Fruit fly (Drosophila melanogaster) whole organism, embryonic: ENCODE data around the gene CG8677.

ENCODE experiments used
- Bteb2 ChIP-seq: fragments of 200-800 bp; sonication (Bioruptor generic); optimal IDR thresholded peaks from 2 replicates; lab custom pipeline; 2016; ENCODE audit warnings: missing biosample characterization, missing genetic modification characterization
- CG10321 ChIP-seq: fragments of 200-800 bp; sonication (Bioruptor generic); IDR thresholded peaks from 2 replicates; pipeline ENCODE4 v1.3.6; 2022; ENCODE audit warnings: missing biosample characterization, missing genetic modification characterization
- CG10431 ChIP-seq: fragments of 200-800 bp; sonication (Bioruptor generic); optimal IDR thresholded peaks from 3 replicates; lab custom pipeline; 2018; ENCODE audit warnings: missing biosample characterization, mild to moderate bottlenecking, missing genetic modification characterization
- CG11085 ChIP-seq: fragments of 200-800 bp; sonication (Bioruptor generic); IDR thresholded peaks from 2 replicates; pipeline ENCODE4 v1.3.6; 2022; ENCODE audit warnings: missing biosample characterization, missing genetic modification characterization
- CG15479 ChIP-seq: fragments of 200-800 bp; sonication (Bioruptor generic); optimal IDR thresholded peaks from 3 replicates; lab custom pipeline; 2019; ENCODE audit warnings: missing biosample characterization, mild to moderate bottlenecking, missing genetic modification characterization, moderate library complexity
- CG17186 ChIP-seq: fragments of 200-800 bp; sonication (Bioruptor generic); optimal IDR thresholded peaks from 3 replicates; lab custom pipeline; 2017; ENCODE audit warnings: missing biosample characterization, missing genetic modification reagents, missing genetic modification characterization
- CG17829 ChIP-seq: fragments of 200-800 bp; optimal IDR thresholded peaks from 2 replicates; lab custom pipeline; 2019; ENCODE audit warnings: missing biosample characterization, mild to moderate bottlenecking, missing genetic modification characterization, moderate library complexity
- CG17912 ChIP-seq: fragments of 200-800 bp; sonication (Bioruptor generic); optimal IDR thresholded peaks from 2 replicates; lab custom pipeline; 2018; ENCODE audit warnings: missing biosample characterization, mild to moderate bottlenecking, missing genetic modification characterization
- CG2120 ChIP-seq: fragments of 200-800 bp; sonication (Bioruptor generic); optimal IDR thresholded peaks from 3 replicates; lab custom pipeline; 2016; ENCODE audit warnings: missing biosample characterization, missing genetic modification characterization
- CG30403 ChIP-seq: fragments of 200-800 bp; sonication (Bioruptor generic); optimal IDR thresholded peaks from 3 replicates; lab custom pipeline; 2016; ENCODE audit warnings: missing biosample characterization, missing genetic modification characterization
- CG34224 ChIP-seq: fragments of 200-800 bp; sonication (Bioruptor generic); IDR thresholded peaks from 3 replicates; pipeline ENCODE4 v1.3.6; 2022; ENCODE audit warnings: missing biosample characterization, missing genetic modification characterization; ENCODE audit not compliant: partially characterized antibody
- CG34376 ChIP-seq: fragments of 200-800 bp; sonication (Bioruptor generic); optimal IDR thresholded peaks from 2 replicates; lab custom pipeline; 2018; ENCODE audit warnings: missing biosample characterization, mild to moderate bottlenecking, missing genetic modification characterization
- CG3847 ChIP-seq: fragments of 200-800 bp; sonication (Bioruptor generic); IDR thresholded peaks from 2 replicates; pipeline ENCODE4 v1.3.6; 2022; ENCODE audit warnings: missing biosample characterization, missing genetic modification characterization
- CG6813 ChIP-seq: fragments of 200-800 bp; sonication (Bioruptor generic); optimal IDR thresholded peaks from 2 replicates; lab custom pipeline; 2017; ENCODE audit warnings: missing biosample characterization, missing genetic modification characterization, mild to moderate bottlenecking, moderate library complexity, missing genetic modification reagents
- CG7745 ChIP-seq: fragments of 200-800 bp; sonication (Bioruptor generic); optimal IDR thresholded peaks from 2 replicates; lab custom pipeline; 2018; ENCODE audit warnings: missing biosample characterization, mild to moderate bottlenecking, missing genetic modification characterization, moderate library complexity
- CG8290 ChIP-seq, 3 experiments: fragments of 200-800 bp; sonication (Bioruptor generic); optimal IDR thresholded peaks; 2 replicates each; lab custom pipeline; 2016 to 2019; ENCODE audit warnings: missing biosample characterization in 3 of 3, missing genetic modification characterization in 3 of 3, mild to moderate bottlenecking in 2 of 3, moderate library complexity in 1 of 3
- CG8359 ChIP-seq: fragments of 200-800 bp; sonication (Bioruptor generic); optimal IDR thresholded peaks from 2 replicates; lab custom pipeline; 2017; ENCODE audit warnings: missing biosample characterization, mild to moderate bottlenecking, missing genetic modification characterization, borderline replicate concordance
- CG9215 ChIP-seq: fragments of 200-800 bp; sonication (Bioruptor generic); IDR thresholded peaks from 2 replicates; pipeline ENCODE4 v1.3.6; 2022; ENCODE audit warnings: missing biosample characterization, missing genetic modification characterization
- CG9932 ChIP-seq: fragments of 200-800 bp; sonication (Bioruptor generic); IDR thresholded peaks from 2 replicates; pipeline ENCODE4 v1.3.6; 2022; ENCODE audit warnings: missing biosample characterization, missing genetic modification characterization
- Camta ChIP-seq: fragments of 200-800 bp; sonication (Bioruptor generic); optimal IDR thresholded peaks from 2 replicates; lab custom pipeline; 2016; ENCODE audit warnings: missing biosample characterization, missing genetic modification characterization
- Chrac-16 ChIP-seq: fragments of 200-800 bp; sonication (Bioruptor generic); optimal IDR thresholded peaks from 3 replicates; lab custom pipeline; 2016; ENCODE audit warnings: missing biosample characterization, missing genetic modification characterization
- CkIIα-i1 ChIP-seq: fragments of 200-800 bp; sonication (Bioruptor generic); IDR thresholded peaks from 2 replicates; pipeline ENCODE4 v1.3.6; 2022; ENCODE audit warnings: missing biosample characterization, missing genetic modification characterization
- CoRest ChIP-seq: fragments of 200-800 bp; sonication (Bioruptor generic); optimal IDR thresholded peaks from 3 replicates; lab custom pipeline; 2018; ENCODE audit warnings: missing biosample characterization, mild to moderate bottlenecking, missing genetic modification characterization, moderate library complexity
- Dp ChIP-seq: fragments of 200-800 bp; sonication (Bioruptor generic); optimal IDR thresholded peaks from 2 replicates; lab custom pipeline; 2018; ENCODE audit warnings: missing biosample characterization, mild to moderate bottlenecking, missing genetic modification characterization, moderate library complexity
- Dref ChIP-seq: fragments of 200-800 bp; sonication (Bioruptor generic); IDR thresholded peaks from 2 replicates; pipeline ENCODE4 v1.3.6; 2022; ENCODE audit warnings: missing biosample characterization, missing genetic modification characterization
- E2f1 ChIP-seq: fragments of 200-800 bp; sonication (Bioruptor generic); IDR thresholded peaks from 2 replicates; pipeline ENCODE4 v1.3.6; 2022; ENCODE audit warnings: missing biosample characterization, missing genetic modification characterization
- Elba2 ChIP-seq: fragments of 200-800 bp; sonication (Bioruptor generic); optimal IDR thresholded peaks from 3 replicates; lab custom pipeline; 2016; ENCODE audit warnings: missing biosample characterization, missing genetic modification characterization
- Fer3 ChIP-seq: fragments of 200-800 bp; sonication (Bioruptor generic); optimal IDR thresholded peaks from 2 replicates; lab custom pipeline; 2018; ENCODE audit warnings: missing biosample characterization, mild to moderate bottlenecking, missing genetic modification characterization, moderate library complexity
- HHEX ChIP-seq: fragments of 200-800 bp; sonication (Bioruptor generic); optimal IDR thresholded peaks from 3 replicates; lab custom pipeline; 2017; ENCODE audit warnings: missing biosample characterization, mild to moderate bottlenecking, missing genetic modification characterization, missing genetic modification reagents
- Hmr ChIP-seq: fragments of 200-800 bp; sonication (Bioruptor generic); optimal IDR thresholded peaks from 3 replicates; lab custom pipeline; 2017; ENCODE audit warnings: mild to moderate bottlenecking, missing biosample characterization, missing genetic modification reagents, missing genetic modification characterization
- Hmx ChIP-seq: fragments of 200-800 bp; sonication (Bioruptor generic); optimal IDR thresholded peaks from 2 replicates; lab custom pipeline; 2016; ENCODE audit warnings: missing biosample characterization, missing genetic modification characterization
- Med ChIP-seq: fragments of 200-800 bp; sonication (Bioruptor generic); peaks from one replicate; lab custom pipeline; 2016; ENCODE audit warnings: missing biosample characterization, missing genetic modification characterization, mild to moderate bottlenecking, inconsistent platforms, moderate library complexity
- Meics ChIP-seq: fragments of 200-800 bp; sonication (Bioruptor generic); optimal IDR thresholded peaks from 2 replicates; lab custom pipeline; 2017; ENCODE audit warnings: missing biosample characterization, mild to moderate bottlenecking, missing genetic modification characterization
- Oli ChIP-seq: fragments of 200-800 bp; sonication (Bioruptor generic); optimal IDR thresholded peaks from 2 replicates; lab custom pipeline; 2018; ENCODE audit warnings: missing biosample characterization, mild to moderate bottlenecking, missing genetic modification characterization, moderate library complexity
- Pdp1 ChIP-seq, 2 experiments: fragments of 200-800 bp; sonication (Bioruptor generic); optimal IDR thresholded peaks; 3 replicates each; lab custom pipeline; 2016; ENCODE audit warnings: missing biosample characterization in 2 of 2, missing genetic modification characterization in 2 of 2, mild to moderate bottlenecking in 1 of 2, moderate library complexity in 1 of 2
- Sox102F ChIP-seq: fragments of 200-800 bp; sonication (Bioruptor generic); optimal IDR thresholded peaks from 2 replicates; lab custom pipeline; 2018; ENCODE audit warnings: missing biosample characterization, mild to moderate bottlenecking, missing genetic modification characterization, moderate library complexity
- bigmax ChIP-seq: fragments of 200-800 bp; sonication (Bioruptor generic); optimal IDR thresholded peaks from 2 replicates; lab custom pipeline; 2018; ENCODE audit warnings: missing biosample characterization, mild to moderate bottlenecking, missing genetic modification characterization
- dmrt11E ChIP-seq: fragments of 200-800 bp; sonication (Bioruptor generic); optimal IDR thresholded peaks from 3 replicates; lab custom pipeline; 2018; ENCODE audit warnings: missing biosample characterization, mild to moderate bottlenecking, missing genetic modification characterization, moderate library complexity
- exex ChIP-seq: fragments of 200-800 bp; sonication (Bioruptor generic); optimal IDR thresholded peaks from 4 replicates; lab custom pipeline; 2018; ENCODE audit warnings: missing biosample characterization, mild to moderate bottlenecking, missing genetic modification characterization, moderate library complexity
- eyg ChIP-seq: fragments of 200-800 bp; sonication (Bioruptor generic); optimal IDR thresholded peaks from 3 replicates; lab custom pipeline; 2016; ENCODE audit warnings: missing biosample characterization, missing genetic modification characterization
- gem ChIP-seq: fragments of 200-800 bp; sonication (Bioruptor generic); optimal IDR thresholded peaks from 2 replicates; lab custom pipeline; 2019; ENCODE audit warnings: missing biosample characterization, mild to moderate bottlenecking, missing genetic modification characterization, moderate library complexity
- insv ChIP-seq, 2 experiments: fragments of 200-800 bp; sonication (Bioruptor generic); optimal IDR thresholded peaks; 3 replicates each; lab custom pipeline; 2016 to 2018; ENCODE audit warnings: missing biosample characterization in 2 of 2, missing genetic modification characterization in 2 of 2
- kay ChIP-seq: fragments of 200-800 bp; sonication (Bioruptor generic); optimal IDR thresholded peaks from 2 replicates; lab custom pipeline; 2016; ENCODE audit warnings: missing biosample characterization, missing genetic modification characterization
- lab ChIP-seq: fragments of 200-800 bp; sonication (Bioruptor generic); optimal IDR thresholded peaks from 3 replicates; lab custom pipeline; 2017; ENCODE audit warnings: missing biosample characterization, missing genetic modification characterization, mild to moderate bottlenecking, moderate library complexity, missing genetic modification reagents
- row ChIP-seq: fragments of 200-800 bp; sonication (Bioruptor generic); IDR thresholded peaks from 3 replicates; pipeline ENCODE4 v1.3.6; 2022; ENCODE audit warnings: missing biosample characterization, missing genetic modification characterization
- slp2 ChIP-seq: fragments of 200-800 bp; sonication (Bioruptor generic); optimal IDR thresholded peaks from 2 replicates; lab custom pipeline; 2016; ENCODE audit warnings: missing biosample characterization, missing genetic modification characterization
- so ChIP-seq: fragments of 200-800 bp; sonication (Bioruptor generic); IDR thresholded peaks from 3 replicates; pipeline ENCODE4 v1.3.6; 2022; ENCODE audit warnings: missing biosample characterization, missing genetic modification characterization
- sug ChIP-seq: fragments of 200-800 bp; optimal IDR thresholded peaks from 2 replicates; lab custom pipeline; 2019; ENCODE audit warnings: missing biosample characterization, mild to moderate bottlenecking, missing genetic modification characterization, moderate library complexity
- ttk ChIP-seq: fragments of 200-800 bp; sonication (Bioruptor generic); IDR thresholded peaks from 2 replicates; pipeline ENCODE4 v2.1.2; 2022; ENCODE audit warnings: missing biosample characterization, missing genetic modification characterization
- zen2 ChIP-seq: fragments of 200-800 bp; sonication (Bioruptor generic); IDR thresholded peaks from 3 replicates; pipeline ENCODE4 v1.3.6; 2022; ENCODE audit warnings: missing biosample characterization, missing genetic modification characterization; ENCODE audit not compliant: partially characterized antibody
- zfh1 ChIP-seq: fragments of 200-800 bp; sonication (Bioruptor generic); IDR thresholded peaks from 3 replicates; pipeline ENCODE4 v1.3.6; 2022; ENCODE audit warnings: missing biosample characterization, missing genetic modification characterization

The CG8677 gene

dm6 chr2L:21195331-21195730 is 25.8 kb upstream of the CG8677 start:
- no peak for TF ChIP-seq Sox102F (GFP tag; lab: Kevin White, UChicago)
- no peak for TF ChIP-seq bigmax (GFP tag; lab: Kevin White, UChicago)
- TF ChIP-seq CG34376 (GFP tag; lab: Kevin White, UChicago): no peak
- TF ChIP-seq CG10321 (GFP tag; lab: Robert Waterston, UW): no peak
- no peak for TF ChIP-seq CG17186 (GFP tag; lab: Kevin White, UChicago)
- TF ChIP-seq CG9932: 0 out of 2 replicates have a peak, but pooled peaks have one; percentile 12
- no peak for TF ChIP-seq Hmx
- no peak for TF ChIP-seq zfh1 (GFP tag; lab: Robert Waterston, UW)
- TF ChIP-seq CkIIα-i1 (GFP tag; lab: Robert Waterston, UW): no peak
- no peak for TF ChIP-seq Elba2 (GFP tag; lab: Kevin White, UChicago)
- no peak for TF ChIP-seq slp2 (GFP tag; lab: Kevin White, UChicago)
- TF ChIP-seq CG30403 (GFP tag; lab: Kevin White, UChicago): peak; percentile 11
- TF ChIP-seq CG6813: no peak
- TF ChIP-seq CG8359 (GFP tag; lab: Kevin White, UChicago): no peak
- TF ChIP-seq ttk: no peak
- TF ChIP-seq so: no peak
- TF ChIP-seq exex (tag; lab: Kevin White, UChicago): peak; percentile 33
- TF ChIP-seq CG17912 (GFP tag; lab: Kevin White, UChicago): no peak
- TF ChIP-seq row: peak; percentile 45
- TF ChIP-seq Meics (GFP tag; lab: Kevin White, UChicago): peak; percentile 36
- TF ChIP-seq Hmr: peak; percentile 18
- TF ChIP-seq Chrac-16: no peak
- TF ChIP-seq CG34224 (GFP tag; lab: Robert Waterston, UW): no peak
- no peak for TF ChIP-seq CG11085
- no peak for TF ChIP-seq E2f1 (GFP tag; lab: Robert Waterston, UW)
- TF ChIP-seq insv (GFP tag; optimal IDR thresholded peaks at IDR 0.05; lab: Kevin White, UChicago): no peak
- no peak for TF ChIP-seq HHEX
- TF ChIP-seq eyg (GFP tag; lab: Kevin White, UChicago): no peak
- TF ChIP-seq Med (GFP tag; lab: Kevin White, UChicago): peak; percentile 69
- no peak for TF ChIP-seq Oli (tag; lab: Kevin White, UChicago)
- no peak for TF ChIP-seq zen2
- TF ChIP-seq CoRest: peak; percentile 28
- TF ChIP-seq CG2120 (GFP tag; lab: Kevin White, UChicago): peak; percentile 42
- no peak for TF ChIP-seq Bteb2 (GFP tag; lab: Kevin White, UChicago)
- no peak for TF ChIP-seq Camta (GFP tag; lab: Kevin White, UChicago)
- peak; percentile 40 for TF ChIP-seq Fer3 (tag; lab: Kevin White, UChicago)
- TF ChIP-seq dmrt11E (tag; lab: Kevin White, UChicago): no peak
- TF ChIP-seq Dref (GFP tag; lab: Robert Waterston, UW): no peak
- TF ChIP-seq CG3847: no peak
- no peak for TF ChIP-seq CG9215
- TF ChIP-seq kay: no peak
- no peak for TF ChIP-seq CG10431
- no peak for TF ChIP-seq CG8290 (GFP tag; optimal IDR thresholded peaks at IDR 0.05; lab: Kevin White, UChicago)
- no peak for TF ChIP-seq CG8290 (tag; optimal IDR thresholded peaks at IDR 0.05; lab: Kevin White, UChicago)
- peak; percentile 29 for TF ChIP-seq gem
- no peak for TF ChIP-seq CG15479 (GFP tag; lab: Kevin White, UChicago)
- peak; percentile 63 for TF ChIP-seq lab (GFP tag; lab: Kevin White, UChicago)
- no peak for TF ChIP-seq Pdp1 (GFP tag; optimal IDR thresholded peaks at IDR 0.05; lab: Kevin White, UChicago)
- TF ChIP-seq CG17829 (tag; lab: Kevin White, UChicago): no peak
- no peak for TF ChIP-seq Dp (GFP tag; lab: Kevin White, UChicago)
- TF ChIP-seq CG7745: no peak
- no peak for TF ChIP-seq sug (tag; lab: Kevin White, UChicago)
